Worm (Caenorhabditis elegans) whole organism, mixed stage, embryonic: Measurements from ENCODE around the gene rpb-8.

Source experiments
- M03D4.4 ChIP-seq: sonication (generic microtip); optimal IDR thresholded peaks from 2 replicates; lab custom pipeline; 2017; ENCODE audit warnings: mild to moderate bottlenecking, missing genetic modification characterization, missing compliant biosample characterization
- blmp-1 ChIP-seq: fragments of 150-350 bp; optimal IDR thresholded peaks from 2 replicates; lab custom pipeline; 2014; ENCODE audit warnings: missing biosample characterization, missing genetic modification characterization
- ceh-39 ChIP-seq: fragments of 150-350 bp; optimal IDR thresholded peaks from 2 replicates; lab custom pipeline; 2014; ENCODE audit warnings: missing biosample characterization, missing genetic modification characterization
- ceh-43 ChIP-seq: fragments of 200-800 bp; sonication (Bioruptor generic); optimal IDR thresholded peaks from 2 replicates; lab custom pipeline; 2018; ENCODE audit warnings: mild to moderate bottlenecking, missing genetic modification characterization, moderate library complexity, missing compliant biosample characterization
- ceh-83 ChIP-seq: fragments of 200-800 bp; sonication (Bioruptor generic); optimal IDR thresholded peaks from 2 replicates; lab custom pipeline; 2018; ENCODE audit warnings: mild to moderate bottlenecking, missing genetic modification characterization, missing compliant biosample characterization
- ces-1 ChIP-seq: fragments of 150-350 bp; optimal IDR thresholded peaks from 2 replicates; lab custom pipeline; 2014; ENCODE audit warnings: missing biosample characterization, missing genetic modification reagents, missing genetic modification characterization
- elt-1 ChIP-seq: sonication (generic microtip); optimal IDR thresholded peaks from 2 replicates; lab custom pipeline; 2017; ENCODE audit warnings: missing genetic modification characterization, mild to moderate bottlenecking, missing compliant biosample characterization, antibody characterized with exemption, moderate library complexity, borderline replicate concordance; ENCODE audit not compliant: insufficient read depth
- elt-3 ChIP-seq: fragments of 150-350 bp; optimal IDR thresholded peaks from 2 replicates; lab custom pipeline; 2014; ENCODE audit warnings: missing biosample characterization, missing genetic modification characterization
- flh-1 ChIP-seq: fragments of 200-800 bp; sonication (Bioruptor generic); optimal IDR thresholded peaks from 2 replicates; lab custom pipeline; 2018; ENCODE audit warnings: mild to moderate bottlenecking, missing genetic modification characterization, moderate library complexity, missing compliant biosample characterization
- ham-2 ChIP-seq: fragments of 200-800 bp; sonication (Bioruptor generic); optimal IDR thresholded peaks from 2 replicates; lab custom pipeline; 2018; ENCODE audit warnings: mild to moderate bottlenecking, missing genetic modification characterization, missing compliant biosample characterization
- hlh-1 ChIP-seq: fragments of 150-350 bp; optimal IDR thresholded peaks from 2 replicates; lab custom pipeline; 2014; ENCODE audit warnings: missing biosample characterization, missing genetic modification reagents, missing genetic modification characterization
- lin-32 ChIP-seq: fragments of 200-800 bp; sonication (Bioruptor generic); optimal IDR thresholded peaks from 2 replicates; lab custom pipeline; 2018; ENCODE audit warnings: mild to moderate bottlenecking, missing genetic modification characterization, missing compliant biosample characterization
- lsy-2 ChIP-seq: fragments of 150-350 bp; optimal IDR thresholded peaks from 2 replicates; lab custom pipeline; 2014; ENCODE audit warnings: missing biosample characterization, missing genetic modification characterization
- mab-5 ChIP-seq: fragments of 150-350 bp; optimal IDR thresholded peaks from 2 replicates; lab custom pipeline; 2014; ENCODE audit warnings: missing biosample characterization, missing genetic modification characterization
- mep-1 ChIP-seq: fragments of 150-350 bp; optimal IDR thresholded peaks from 2 replicates; lab custom pipeline; 2017; ENCODE audit warnings: missing biosample characterization, missing genetic modification reagents, missing genetic modification characterization, inconsistent platforms
- mls-2 ChIP-seq: sonication (generic microtip); optimal IDR thresholded peaks from 2 replicates; lab custom pipeline; 2016; ENCODE audit warnings: mild to moderate bottlenecking, missing genetic modification characterization, moderate library complexity, missing compliant biosample characterization
- nhr-12 ChIP-seq: fragments of 150-350 bp; optimal IDR thresholded peaks from 2 replicates; lab custom pipeline; 2014; ENCODE audit warnings: missing biosample characterization, missing genetic modification characterization
- nhr-2 ChIP-seq: fragments of 150-350 bp; optimal IDR thresholded peaks from 2 replicates; lab custom pipeline; 2014; ENCODE audit warnings: missing biosample characterization, missing genetic modification characterization
- nhr-237 ChIP-seq: fragments of 150-350 bp; optimal IDR thresholded peaks from 2 replicates; lab custom pipeline; 2014; ENCODE audit warnings: missing biosample characterization, missing genetic modification characterization
- nhr-76 ChIP-seq: sonication (generic microtip); optimal IDR thresholded peaks from 2 replicates; lab custom pipeline; 2017; ENCODE audit warnings: missing biosample characterization, missing genetic modification characterization
- pha-4 ChIP-seq: fragments of 150-350 bp; optimal IDR thresholded peaks from 2 replicates; lab custom pipeline; 2018; ENCODE audit warnings: missing biosample characterization, missing genetic modification reagents, missing genetic modification characterization
- sem-2 ChIP-seq: fragments of 200-800 bp; sonication (Bioruptor generic); optimal IDR thresholded peaks from 2 replicates; lab custom pipeline; 2018; ENCODE audit warnings: mild to moderate bottlenecking, missing genetic modification characterization, missing compliant biosample characterization
- snpc-4 ChIP-seq: fragments of 150-350 bp; optimal IDR thresholded peaks from 2 replicates; lab custom pipeline; 2014; ENCODE audit warnings: missing biosample characterization, missing genetic modification characterization
- sptf-1 ChIP-seq: sonication (generic microtip); optimal IDR thresholded peaks from 2 replicates; lab custom pipeline; 2017; ENCODE audit warnings: mild to moderate bottlenecking, missing genetic modification characterization, moderate library complexity, missing compliant biosample characterization
- tbx-8 ChIP-seq: fragments of 200-800 bp; sonication (Bioruptor generic); optimal IDR thresholded peaks from 2 replicates; lab custom pipeline; 2018; ENCODE audit warnings: mild to moderate bottlenecking, missing genetic modification characterization, moderate library complexity, missing compliant biosample characterization
- unc-120 ChIP-seq: sonication (generic microtip); optimal IDR thresholded peaks from 2 replicates; lab custom pipeline; 2017; ENCODE audit warnings: missing genetic modification characterization, missing compliant biosample characterization; ENCODE audit not compliant: poor library complexity, severe bottlenecking
- unc-39 ChIP-seq: fragments of 150-350 bp; optimal IDR thresholded peaks from 2 replicates; lab custom pipeline; 2014; ENCODE audit warnings: missing biosample characterization, missing genetic modification characterization
- ztf-11 ChIP-seq: fragments of 150-350 bp; optimal IDR thresholded peaks from 2 replicates; lab custom pipeline; 2014; ENCODE audit warnings: missing biosample characterization, missing genetic modification characterization

Gene rpb-8

DNA sequence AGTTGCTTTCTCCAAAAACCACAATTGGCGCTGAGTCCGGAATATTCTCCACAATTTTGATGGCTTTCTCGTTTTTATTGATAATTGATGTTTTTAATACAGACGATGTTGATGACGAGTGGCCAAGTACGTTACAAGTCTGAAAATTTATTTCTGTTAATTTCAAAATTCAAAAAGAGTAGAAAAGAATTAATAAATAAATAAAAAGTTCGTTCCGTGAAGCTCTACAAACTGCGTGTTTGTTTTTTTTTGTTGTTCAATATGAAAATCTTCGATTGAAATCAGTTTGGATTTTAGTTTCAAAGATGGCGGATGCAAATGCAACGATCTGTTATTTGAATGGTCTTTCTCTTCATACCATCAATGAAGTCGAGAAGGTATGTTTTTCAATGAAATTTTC lies 6.9 kb downstream of the rpb-8 start, which contains the start of gene F26F4.2:
Gene F26F4.2, plus strand, starts transcription at position 301 of the 400 bp plus-strand sequence.
- TF ChIP-seq nhr-12 (tag; lab: Kevin White, UChicago) (no peak), elt-3 (tag; lab: Kevin White, UChicago) (no peak), ham-2 (GFP tag; lab: Kevin White, UChicago) (no peak), pha-4 (tag; lab: Kevin White, UChicago) (no peak), tbx-8 (GFP tag; lab: Kevin White, UChicago) (no peak), mls-2 (tag; lab: Kevin White, UChicago) (no peak), flh-1 (GFP tag; lab: Kevin White, UChicago) (no peak), sptf-1 (tag; lab: Kevin White, UChicago) (no peak), unc-39 (tag; lab: Kevin White, UChicago) (no peak), snpc-4 (tag; lab: Kevin White, UChicago) (no peak)

DNA sequence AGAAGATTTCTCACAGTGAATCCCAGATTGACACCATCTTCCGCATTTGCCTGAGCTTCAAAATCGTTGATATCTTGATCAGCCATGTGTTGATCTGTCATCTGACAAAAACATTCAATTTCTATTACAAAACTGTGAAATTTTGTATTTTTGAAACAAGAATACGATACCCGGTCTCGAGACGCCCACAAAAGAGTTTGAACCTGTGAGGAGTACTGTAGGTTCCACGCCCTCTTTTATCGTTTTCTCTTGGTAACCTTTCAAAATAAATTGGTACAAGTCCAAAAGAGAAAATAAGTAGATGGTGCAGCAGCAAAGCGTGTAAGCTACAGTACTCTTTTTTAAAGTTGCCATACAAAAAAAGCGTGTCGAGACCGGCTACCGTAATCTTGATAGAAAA lies 7.9 kb downstream of the rpb-8 start, which contains the start of gene F26F4.12:
Gene F26F4.12, minus strand, starts transcription at position 101 of the 400 bp plus-strand sequence.
- TF ChIP-seq elt-1 (tag; lab: Kevin White, UChicago) (no peak), hlh-1 (no peak), M03D4.4 (tag; lab: Kevin White, UChicago) (no peak), ceh-83 (GFP tag; lab: Kevin White, UChicago) (no peak), nhr-237 (tag; lab: Kevin White, UChicago) (no peak)

DNA sequence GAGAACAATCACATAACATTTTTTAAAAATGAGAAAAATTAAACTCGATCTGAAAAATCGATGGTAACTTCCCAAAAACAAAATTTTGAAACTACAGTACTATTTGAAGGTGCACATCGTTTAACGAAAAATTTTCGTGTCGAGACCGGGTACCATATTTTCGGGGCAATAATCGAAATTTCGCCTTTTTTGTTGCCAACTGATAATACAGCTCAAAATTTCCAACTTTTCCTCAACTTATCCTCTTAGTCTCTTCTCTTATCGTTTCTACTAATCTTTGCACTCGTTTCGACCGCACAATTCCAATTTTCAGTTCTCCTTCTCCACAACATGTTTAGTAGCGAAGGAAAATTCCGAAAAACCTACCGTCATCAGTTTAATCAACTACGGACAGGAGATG lies 10.9 kb downstream of the rpb-8 start, which contains the start of gene rom-1:
Gene rom-1, plus strand, starts transcription at position 301 of the 400 bp plus-strand sequence.
- TF ChIP-seq ces-1 (GFP tag; lab: Kevin White, UChicago) (no peak), lsy-2 (no peak), unc-120 (tag; lab: Kevin White, UChicago) (no peak), nhr-2 (tag; lab: Kevin White, UChicago) (no peak), pha-4 (tag; lab: Kevin White, UChicago) (no peak), elt-1 (tag; lab: Kevin White, UChicago) (no peak), elt-3 (tag; lab: Kevin White, UChicago) (no peak), tbx-8 (GFP tag; lab: Kevin White, UChicago) (no peak), blmp-1 (tag; lab: Kevin White, UChicago) (no peak), nhr-76 (tag; lab: Kevin White, UChicago) (no peak), ceh-43 (GFP tag; lab: Kevin White, UChicago) (no peak)

DNA sequence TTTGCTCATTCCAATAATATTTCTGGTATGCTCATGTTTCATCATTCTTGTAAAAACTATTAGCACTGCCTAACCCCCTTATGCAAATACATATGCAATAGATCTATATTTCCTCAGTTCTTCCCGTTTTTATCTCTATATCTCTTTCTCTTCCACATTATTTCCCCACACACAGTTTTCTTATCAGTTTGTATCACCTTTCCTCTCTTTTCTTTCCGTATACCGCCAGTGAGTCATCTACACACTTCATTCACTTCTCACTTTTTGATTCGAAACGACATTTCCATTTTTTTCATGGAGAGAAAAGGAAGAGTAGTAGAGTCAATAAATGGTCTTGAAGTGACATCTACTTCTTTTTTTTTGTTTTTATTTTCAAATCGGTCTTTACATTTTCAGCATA lies 11.4 kb downstream of the rpb-8 start:
- TF ChIP-seq hlh-1, result no peak
- no peak for TF ChIP-seq sem-2 (GFP tag; lab: Kevin White, UChicago)
- TF ChIP-seq mab-5 (tag; lab: Kevin White, UChicago), result no peak
- TF ChIP-seq pha-4 (tag; lab: Kevin White, UChicago), result no peak
- TF ChIP-seq ham-2 (GFP tag; lab: Kevin White, UChicago), result no peak
- TF ChIP-seq ceh-39 (tag; lab: Kevin White, UChicago), result no peak
- TF ChIP-seq tbx-8 (GFP tag; lab: Kevin White, UChicago), result no peak
- TF ChIP-seq ces-1 (GFP tag; lab: Kevin White, UChicago), result no peak
- TF ChIP-seq nhr-2 (tag; lab: Kevin White, UChicago), result no peak
- no peak for TF ChIP-seq ceh-83 (GFP tag; lab: Kevin White, UChicago)

DNA sequence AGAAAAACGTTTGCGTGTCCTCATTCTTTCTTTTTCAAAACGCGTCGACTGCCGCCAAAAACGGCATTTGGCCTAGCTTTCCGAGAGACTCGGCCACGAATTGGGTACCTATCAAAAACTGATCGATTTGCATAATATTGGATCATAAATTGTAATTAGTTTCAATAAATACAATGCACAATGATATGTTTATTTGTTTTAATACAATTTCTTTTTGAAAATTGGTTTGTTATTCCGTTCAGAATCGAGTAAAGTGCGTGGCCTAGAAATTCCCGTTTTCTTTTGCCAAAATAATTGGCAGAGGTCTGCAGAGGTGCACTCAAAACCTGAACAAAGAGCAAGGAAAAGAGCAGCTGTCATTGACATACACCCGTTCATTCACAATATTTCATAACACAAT lies 12.4 kb downstream of the rpb-8 start, which contains the start of gene F26F4.8:
Gene F26F4.8, minus strand, starts transcription at position 69 of the 400 bp plus-strand sequence.
- TF ChIP-seq lin-32 (peak; percentile 2), nhr-76 (tag; lab: Kevin White, UChicago) (no peak), hlh-1 (peak; percentile 37), pha-4 (tag; lab: Kevin White, UChicago) (no peak), mep-1 (tag; lab: Kevin White, UChicago) (peak; percentile 18), ces-1 (GFP tag; lab: Kevin White, UChicago) (peak; percentile 2), sptf-1 (tag; lab: Kevin White, UChicago) (peak; percentile 26), nhr-237 (tag; lab: Kevin White, UChicago) (no peak), unc-39 (tag; lab: Kevin White, UChicago) (no peak), nhr-12 (tag; lab: Kevin White, UChicago) (no peak), blmp-1 (tag; lab: Kevin White, UChicago) (no peak), ceh-83 (GFP tag; lab: Kevin White, UChicago) (peak; percentile 43), ztf-11 (tag; lab: Kevin White, UChicago) (no peak), unc-120 (tag; lab: Kevin White, UChicago) (peak; percentile 92), flh-1 (GFP tag; lab: Kevin White, UChicago) (no peak), ceh-43 (GFP tag; lab: Kevin White, UChicago) (peak; percentile 19), lsy-2 (no peak), mls-2 (tag; lab: Kevin White, UChicago) (no peak)
